Fruit fly (Drosophila melanogaster): Measurements from ENCODE around the gene CG31635.
A peak's percentile ranks its signal among the peaks of the same experiment; 100 is the strongest.

Gene CG31635

dm6 chr2L:6649085-6649754, at the start of gene CG31635, which contains the start of gene Tango1 (continued):
- TF ChIP-seq CG15479 (GFP tag; optimal IDR thresholded peaks at IDR 0.05) (peak; percentile 31), CG6813 (GFP tag; optimal IDR thresholded peaks at IDR 0.05) (no peak), CG14050 (GFP tag; IDR thresholded peaks at IDR 0.05) (no peak), chinmo (GFP tag; IDR thresholded peaks at IDR 0.05; ENCODE audit: partially characterized antibody) (no peak), chif (GFP tag; optimal IDR thresholded peaks at IDR 0.05) (peak in 1 of 2 experiments; percentile 12), gt (GFP tag; IDR thresholded peaks at IDR 0.05) (no peak), pfk (GFP tag; optimal IDR thresholded peaks at IDR 0.05) (no peak), Max (GFP tag; optimal IDR thresholded peaks at IDR 0.05) (peak; percentile 57), CG9437 (GFP tag; optimal IDR thresholded peaks at IDR 0.05) (no peak), CG15073 (GFP tag; optimal IDR thresholded peaks at IDR 0.05) (no peak), lbe (GFP tag; optimal IDR thresholded peaks at IDR 0.05) (no peak), crc (GFP tag; optimal IDR thresholded peaks at IDR 0.05) (peak; percentile 10), run (tag; optimal IDR thresholded peaks at IDR 0.05) (no peak), CG10431 (GFP tag; optimal IDR thresholded peaks at IDR 0.05) (no peak), CG4282 (GFP tag; optimal IDR thresholded peaks at IDR 0.05) (no peak), CG15601 (tag; optimal IDR thresholded peaks at IDR 0.05) (peak; percentile 18), CkIIα-i1 (GFP tag; IDR thresholded peaks at IDR 0.05) (no peak), CG3065 (GFP tag; optimal IDR thresholded peaks at IDR 0.05) (no peak), CHES-1-like (GFP tag; optimal IDR thresholded peaks at IDR 0.05) (peak; percentile 20), CG4707 (GFP tag; optimal IDR thresholded peaks at IDR 0.05) (no peak), croc (GFP tag; conservative IDR thresholded peaks at IDR 0.05) (no peak), yki (optimal IDR thresholded peaks at IDR 0.05) (no peak), CG10959 (GFP tag; IDR thresholded peaks at IDR 0.05) (no peak), CG12219 (GFP tag; optimal IDR thresholded peaks at IDR 0.05) (no peak), dmrt99B (tag; optimal IDR thresholded peaks at IDR 0.05) (no peak), gfzf (GFP tag; optimal IDR thresholded peaks at IDR 0.05) (peak; percentile 96), MTF-1 (GFP tag; optimal IDR thresholded peaks at IDR 0.05; ENCODE audit: borderline replicate concordance) (no peak), gcm (GFP tag; optimal IDR thresholded peaks at IDR 0.05) (no peak), CG13624 (GFP tag; optimal IDR thresholded peaks at IDR 0.05) (peak; percentile 36), CG17186 (GFP tag; optimal IDR thresholded peaks at IDR 0.05) (peak; percentile 92), mam (GFP tag; optimal IDR thresholded peaks at IDR 0.05) (peak; percentile 29), BtbVII (GFP tag; optimal IDR thresholded peaks at IDR 0.05) (no peak), hb (GFP tag; IDR thresholded peaks at IDR 0.05; ENCODE audit: partially characterized antibody) (no peak), dysf (GFP tag; IDR thresholded peaks at IDR 0.05) (0 out of 3 replicates have a peak, but pooled peaks have one; percentile 22), Nf-YA (GFP tag; IDR thresholded peaks at IDR 0.05) (no peak), CG2712 (tag; optimal IDR thresholded peaks at IDR 0.05) (peak; percentile 33), CG12391 (tag; optimal IDR thresholded peaks at IDR 0.05) (peak; percentile 50), Dp (GFP tag; optimal IDR thresholded peaks at IDR 0.05) (peak; percentile 65), CG11093 (GFP tag; IDR thresholded peaks at IDR 0.05) (0 out of 3 replicates have a peak, but pooled peaks have one; percentile 37), tin (GFP tag; optimal IDR thresholded peaks at IDR 0.05) (no peak), CG18619 (GFP tag; optimal IDR thresholded peaks at IDR 0.05) (no peak), CG30403 (GFP tag; optimal IDR thresholded peaks at IDR 0.05) (peak; percentile 30), gce (GFP tag; IDR thresholded peaks at IDR 0.05) (no peak), H2.0 (GFP tag; IDR thresholded peaks at IDR 0.05) (no peak), Atf6 (GFP tag; IDR thresholded peaks at IDR 0.05) (0 out of 2 replicates have a peak, but pooled peaks have one; percentile 25), ftz-f1 (GFP tag; optimal IDR thresholded peaks at IDR 0.05) (peak; percentile 40), CG31441 (GFP tag; IDR thresholded peaks at IDR 0.05) (no peak), tgo (GFP tag; IDR thresholded peaks at IDR 0.05) (0 out of 3 replicates have a peak, but pooled peaks have one; percentile 15), CG2889 (GFP tag; IDR thresholded peaks at IDR 0.05) (no peak), scrt (GFP tag; optimal IDR thresholded peaks at IDR 0.05) (no peak)

Data from whole organism, embryonic.